Fruit fly (Drosophila melanogaster): ENCODE measurements around the gene CG14669.

DNA sequence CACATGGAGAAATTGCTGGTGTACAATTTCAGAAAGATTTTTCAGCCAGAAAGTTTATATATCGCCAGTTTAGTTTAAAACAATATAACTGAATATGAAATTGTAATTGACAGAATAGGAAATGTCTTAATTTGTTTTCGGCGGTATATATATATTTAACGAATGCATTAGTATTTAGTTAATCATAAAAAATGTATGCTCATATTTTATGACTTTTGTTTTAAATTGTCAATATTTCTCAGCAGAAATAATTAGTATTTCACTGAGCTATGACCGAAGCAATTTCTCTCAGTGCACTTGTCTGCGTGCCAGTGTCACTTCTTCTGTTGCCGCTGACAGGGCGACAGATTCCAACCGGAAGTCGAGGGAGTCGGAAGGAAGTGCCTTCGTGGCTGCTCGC is 1.3 kb upstream of the CG14669 start:
- no peak for TF ChIP-seq ttk (optimal IDR thresholded peaks at IDR 0.05)
- TF ChIP-seq Sin3A (optimal IDR thresholded peaks at IDR 0.05) = no peak
- no peak for TF ChIP-seq psq (optimal IDR thresholded peaks at IDR 0.05)
- no peak for TF ChIP-seq h (optimal IDR thresholded peaks at IDR 0.05)

All from Kc167 (cell line).